Fruit fly (Drosophila melanogaster): ENCODE results near the gene Myo61F.

The Myo61F gene

dm6 chr3L:1323136-1323535 is 4.9 kb downstream of the Myo61F start (continued):
- TF ChIP-seq H2.0 (GFP tag; IDR thresholded peaks at IDR 0.05) (peak; percentile 68), Hsf (GFP tag; optimal IDR thresholded peaks at IDR 0.05) (peak; percentile 77), CG6272 (GFP tag; IDR thresholded peaks at IDR 0.05) (no peak), CG2889 (GFP tag; IDR thresholded peaks at IDR 0.05) (no peak), mirr (GFP tag; optimal IDR thresholded peaks at IDR 0.05) (no peak), CG6791 (GFP tag; IDR thresholded peaks at IDR 0.05; ENCODE audit: partially characterized antibody) (no peak), CG14014 (GFP tag; IDR thresholded peaks at IDR 0.05) (peak; percentile 16; the same call in 1 of the 2 replicates), oc (tag; optimal IDR thresholded peaks at IDR 0.05) (peak; percentile 77), CG10209 (GFP tag; optimal IDR thresholded peaks at IDR 0.05) (peak; percentile 73), dysf (GFP tag; IDR thresholded peaks at IDR 0.05) (peak; percentile 51; the same call in 2 of the 3 replicates), CG4730 (GFP tag; IDR thresholded peaks at IDR 0.05) (peak; percentile 57), ac (GFP tag; optimal IDR thresholded peaks at IDR 0.05) (no peak), br (optimal IDR thresholded peaks at IDR 0.05) (no peak), CG1792 (GFP tag; optimal IDR thresholded peaks at IDR 0.05) (peak; percentile 53), HmgZ (tag; optimal IDR thresholded peaks at IDR 0.05) (peak; percentile 33), HLH54F (GFP tag; optimal IDR thresholded peaks at IDR 0.05) (peak; percentile 51), Atf3 (GFP tag; optimal IDR thresholded peaks at IDR 0.05) (peak; percentile 77), gt (GFP tag; IDR thresholded peaks at IDR 0.05) (peak; percentile 24; the same call in 1 of the 2 replicates), amos (GFP tag; IDR thresholded peaks at IDR 0.05; ENCODE audit: partially characterized antibody) (no peak), CG3281 (GFP tag; optimal IDR thresholded peaks at IDR 0.05) (no peak), sna (GFP tag; IDR thresholded peaks at IDR 0.05; ENCODE audit: partially characterized antibody) (no peak), Gug (GFP tag; IDR thresholded peaks at IDR 0.05) (peak; percentile 37; the same call in 1 of the 4 replicates), Hr3 (GFP tag; optimal IDR thresholded peaks at IDR 0.05) (peak; percentile 59), CG16863 (GFP tag; optimal IDR thresholded peaks at IDR 0.05) (peak; percentile 81), CoRest (tag; optimal IDR thresholded peaks at IDR 0.05) (peak; percentile 78), CG7928 (GFP tag; optimal IDR thresholded peaks at IDR 0.05) (no peak), CG8290 (GFP tag; optimal IDR thresholded peaks at IDR 0.05) (peak; percentile 71), CG8290 (tag; optimal IDR thresholded peaks at IDR 0.05) (peak; percentile 32 to 34), cad (GFP tag; optimal IDR thresholded peaks at IDR 0.05) (no peak), Rx (GFP tag; IDR thresholded peaks at IDR 0.05) (0 out of 2 replicates have a peak, but pooled peaks have one; percentile 16), CG4617 (GFP tag; optimal IDR thresholded peaks at IDR 0.05; ENCODE audit: borderline replicate concordance) (peak; percentile 13), shn (GFP tag; optimal IDR thresholded peaks at IDR 0.05) (no peak), toy (GFP tag; IDR thresholded peaks at IDR 0.05) (no peak), Doc3 (GFP tag; IDR thresholded peaks at IDR 0.05; ENCODE audit: partially characterized antibody) (no peak), nau (GFP tag; optimal IDR thresholded peaks at IDR 0.05) (peak; percentile 25), CG6254 (GFP tag; optimal IDR thresholded peaks at IDR 0.05) (peak; percentile 69), seq (GFP tag; IDR thresholded peaks at IDR 0.05) (no peak), sob (GFP tag; IDR thresholded peaks at IDR 0.05) (0 out of 2 replicates have a peak, but pooled peaks have one; percentile 14), az2 (GFP tag; optimal IDR thresholded peaks at IDR 0.05) (peak; percentile 76), CG8388 (GFP tag; optimal IDR thresholded peaks at IDR 0.05) (peak; percentile 80), Hr78 (GFP tag; optimal IDR thresholded peaks at IDR 0.05) (peak in 1 of 2 experiments; percentile 85), Xbp1 (GFP tag; optimal IDR thresholded peaks at IDR 0.05) (peak; percentile 75), z (GFP tag; IDR thresholded peaks at IDR 0.05) (no peak), unc-4 (GFP tag; IDR thresholded peaks at IDR 0.05; ENCODE audit: partially characterized antibody) (no peak), MTF-1 (GFP tag; optimal IDR thresholded peaks at IDR 0.05; ENCODE audit: borderline replicate concordance) (peak; percentile 35), cato (GFP tag; optimal IDR thresholded peaks at IDR 0.05; ENCODE audit: borderline replicate concordance) (peak; percentile 38), gfzf (GFP tag; optimal IDR thresholded peaks at IDR 0.05) (no peak), B-H2 (GFP tag; optimal IDR thresholded peaks at IDR 0.05) (no peak), CG34224 (GFP tag; IDR thresholded peaks at IDR 0.05; ENCODE audit: partially characterized antibody) (no peak), bigmax (GFP tag; optimal IDR thresholded peaks at IDR 0.05) (no peak), CG5245 (GFP tag; optimal IDR thresholded peaks at IDR 0.05) (peak; percentile 64)

Measured in whole organism, embryonic.